Worm (Caenorhabditis elegans) whole organism, L1 larva: Measurements from ENCODE around the gene T19H12.3.

Source experiments
- C34B4.2 ChIP-seq: sonication (generic microtip); optimal IDR thresholded peaks from 2 replicates; lab custom pipeline; 2017; ENCODE audit warnings: mild to moderate bottlenecking, missing genetic modification characterization, missing compliant biosample characterization
- F16B12.6 ChIP-seq: fragments of 150-350 bp; optimal IDR thresholded peaks from 2 replicates; lab custom pipeline; 2014; ENCODE audit warnings: missing biosample characterization, missing genetic modification characterization
- Y116A8C.19 ChIP-seq: sonication (generic microtip); optimal IDR thresholded peaks from 2 replicates; lab custom pipeline; 2016; ENCODE audit warnings: missing compliant biosample characterization, missing genetic modification characterization, borderline replicate concordance
- aha-1 ChIP-seq: fragments of 150-350 bp; optimal IDR thresholded peaks from 2 replicates; lab custom pipeline; 2014; ENCODE audit warnings: missing biosample characterization, missing genetic modification characterization
- blmp-1 ChIP-seq: fragments of 150-350 bp; optimal IDR thresholded peaks from 2 replicates; lab custom pipeline; 2014; ENCODE audit warnings: missing biosample characterization, missing genetic modification characterization
- ceh-63 ChIP-seq: fragments of 200-800 bp; sonication (Bioruptor generic); optimal IDR thresholded peaks from 2 replicates; lab custom pipeline; 2018; ENCODE audit warnings: mild to moderate bottlenecking, missing genetic modification characterization, missing compliant biosample characterization
- ceh-8 ChIP-seq: fragments of 200-800 bp; sonication (Bioruptor generic); optimal IDR thresholded peaks from 2 replicates; lab custom pipeline; 2018; ENCODE audit warnings: mild to moderate bottlenecking, missing genetic modification characterization, moderate library complexity, missing compliant biosample characterization
- ceh-88 ChIP-seq: fragments of 200-800 bp; sonication (Bioruptor generic); IDR thresholded peaks from 2 replicates; pipeline ENCODE4 v1.3.6; 2022; ENCODE audit warnings: missing genetic modification characterization, missing compliant biosample characterization
- efl-3 ChIP-seq: fragments of 200-800 bp; sonication (Bioruptor generic); optimal IDR thresholded peaks from 2 replicates; lab custom pipeline; 2018; ENCODE audit warnings: mild to moderate bottlenecking, missing genetic modification characterization, missing compliant biosample characterization
- egl-27 ChIP-seq, 2 experiments: fragments of 150-350 bp in 1 of 2; sonication (generic microtip); optimal IDR thresholded peaks; 3 replicates each; lab custom pipeline; 2017 to 2018; ENCODE audit warnings: missing biosample characterization in 2 of 2, missing genetic modification characterization in 2 of 2, missing genetic modification reagents in 2 of 2
- elt-2 ChIP-seq: sonication (generic microtip); optimal IDR thresholded peaks from 2 replicates; lab custom pipeline; 2016; ENCODE audit warnings: missing genetic modification characterization, mild to moderate bottlenecking, inconsistent platforms, missing compliant biosample characterization, missing genetic modification reagents
- elt-3 ChIP-seq, 6 experiments: fragments of 150-350 bp in 1 of 6; sonication (generic microtip); optimal IDR thresholded peaks; 2 replicates each; lab custom pipeline; 2017 to 2018; ENCODE audit warnings: missing biosample characterization in 6 of 6, missing genetic modification characterization in 6 of 6, inconsistent platforms in 1 of 6
- ets-5 ChIP-seq: fragments of 200-800 bp; sonication (Bioruptor generic); IDR thresholded peaks from 2 replicates; pipeline ENCODE4 v1.3.6; 2022; ENCODE audit warnings: missing genetic modification characterization, missing compliant biosample characterization
- fkh-10 ChIP-seq: sonication (generic microtip); optimal IDR thresholded peaks from 2 replicates; lab custom pipeline; 2017; ENCODE audit warnings: missing biosample characterization, missing genetic modification reagents, missing genetic modification characterization
- fkh-4 ChIP-seq: sonication (generic microtip); optimal IDR thresholded peaks from 2 replicates; lab custom pipeline; 2016; ENCODE audit warnings: missing compliant biosample characterization, missing genetic modification characterization, borderline replicate concordance
- fos-1 ChIP-seq: fragments of 150-350 bp; optimal IDR thresholded peaks from 2 replicates; lab custom pipeline; 2014; ENCODE audit warnings: missing biosample characterization, missing genetic modification characterization
- grh-1 ChIP-seq: fragments of 200-800 bp; sonication (Bioruptor generic); IDR thresholded peaks from 2 replicates; pipeline ENCODE4 v1.3.6; 2022; ENCODE audit warnings: missing genetic modification reagents, missing genetic modification characterization, missing compliant biosample characterization
- hlh-4 ChIP-seq: sonication (generic microtip); optimal IDR thresholded peaks from 2 replicates; lab custom pipeline; 2016; ENCODE audit warnings: mild to moderate bottlenecking, missing genetic modification characterization, missing compliant biosample characterization
- irx-1 ChIP-seq: sonication (generic microtip); optimal IDR thresholded peaks from 2 replicates; lab custom pipeline; 2016; ENCODE audit warnings: missing genetic modification characterization, missing compliant biosample characterization
- lin-14 ChIP-seq: fragments of 200-800 bp; sonication (Bioruptor generic); optimal IDR thresholded peaks from 2 replicates; lab custom pipeline; 2018; ENCODE audit warnings: mild to moderate bottlenecking, missing genetic modification characterization, moderate library complexity, missing compliant biosample characterization
- mab-9 ChIP-seq: fragments of 200-800 bp; sonication (Bioruptor generic); IDR thresholded peaks from 2 replicates; pipeline ENCODE4 v1.3.6; 2022; ENCODE audit warnings: missing genetic modification reagents, missing genetic modification characterization, missing compliant biosample characterization
- mep-1 ChIP-seq: fragments of 150-350 bp; optimal IDR thresholded peaks from 2 replicates; lab custom pipeline; 2014; ENCODE audit warnings: missing biosample characterization, missing genetic modification characterization
- nhr-11 ChIP-seq: fragments of 150-350 bp; optimal IDR thresholded peaks from 2 replicates; lab custom pipeline; 2014; ENCODE audit warnings: missing biosample characterization, missing genetic modification characterization
- nhr-12 ChIP-seq: sonication (generic microtip); optimal IDR thresholded peaks from 2 replicates; lab custom pipeline; 2017; ENCODE audit warnings: missing biosample characterization, missing genetic modification characterization
- nhr-20 ChIP-seq: sonication (generic microtip); optimal IDR thresholded peaks from 2 replicates; lab custom pipeline; 2016; ENCODE audit warnings: mild to moderate bottlenecking, missing genetic modification characterization, missing compliant biosample characterization
- nhr-237 ChIP-seq: fragments of 150-350 bp; optimal IDR thresholded peaks from 2 replicates; lab custom pipeline; 2014; ENCODE audit warnings: missing biosample characterization, missing genetic modification characterization
- nhr-47 ChIP-seq: sonication (generic microtip); optimal IDR thresholded peaks from 2 replicates; lab custom pipeline; 2016; ENCODE audit warnings: mild to moderate bottlenecking, missing genetic modification characterization, moderate library complexity, missing compliant biosample characterization
- nhr-77 ChIP-seq: fragments of 150-350 bp; optimal IDR thresholded peaks from 2 replicates; lab custom pipeline; 2014; ENCODE audit warnings: missing biosample characterization, missing genetic modification characterization
- nhr-85 ChIP-seq: sonication (generic microtip); peaks from one replicate; lab custom pipeline; 2016; ENCODE audit warnings: missing genetic modification characterization, inconsistent platforms, missing compliant biosample characterization
- pag-3 ChIP-seq: sonication (generic microtip); optimal IDR thresholded peaks from 2 replicates; lab custom pipeline; 2017; ENCODE audit warnings: missing genetic modification characterization, mild to moderate bottlenecking, missing compliant biosample characterization, antibody characterized with exemption, borderline replicate concordance; ENCODE audit not compliant: insufficient read depth
- pax-3 ChIP-seq: fragments of 200-800 bp; sonication (Bioruptor generic); optimal IDR thresholded peaks from 2 replicates; lab custom pipeline; 2018; ENCODE audit warnings: mild to moderate bottlenecking, missing genetic modification characterization, moderate library complexity, missing compliant biosample characterization
- pqm-1 ChIP-seq: sonication (generic microtip); optimal IDR thresholded peaks from 3 replicates; lab custom pipeline; 2017; ENCODE audit warnings: missing biosample characterization, missing genetic modification characterization
- rnt-1 ChIP-seq: sonication (generic microtip); optimal IDR thresholded peaks from 2 replicates; lab custom pipeline; 2016; ENCODE audit warnings: mild to moderate bottlenecking, missing genetic modification characterization, moderate library complexity, missing compliant biosample characterization
- skn-1 ChIP-seq: fragments of 150-350 bp; optimal IDR thresholded peaks from 2 replicates; lab custom pipeline; 2014; ENCODE audit warnings: missing biosample characterization, missing genetic modification characterization
- snpc-4 ChIP-seq: fragments of 150-350 bp; optimal IDR thresholded peaks from 2 replicates; lab custom pipeline; 2014; ENCODE audit warnings: missing biosample characterization, missing genetic modification characterization
- sptf-1 ChIP-seq: fragments of 150-350 bp; optimal IDR thresholded peaks from 2 replicates; lab custom pipeline; 2014; ENCODE audit warnings: missing biosample characterization, missing genetic modification characterization
- sup-37 ChIP-seq: fragments of 200-800 bp; sonication (Bioruptor generic); optimal IDR thresholded peaks from 2 replicates; lab custom pipeline; 2018; ENCODE audit warnings: mild to moderate bottlenecking, missing genetic modification characterization, missing compliant biosample characterization
- tlp-1 ChIP-seq: fragments of 150-350 bp; optimal IDR thresholded peaks from 2 replicates; lab custom pipeline; 2014; ENCODE audit warnings: missing biosample characterization, missing genetic modification characterization
- unc-130 ChIP-seq: fragments of 150-350 bp; optimal IDR thresholded peaks from 2 replicates; lab custom pipeline; 2017; ENCODE audit warnings: missing biosample characterization, missing genetic modification characterization, inconsistent platforms
- unc-62 ChIP-seq: fragments of 150-350 bp; optimal IDR thresholded peaks from 2 replicates; lab custom pipeline; 2014; ENCODE audit warnings: missing biosample characterization, missing genetic modification reagents, missing genetic modification characterization
- unc-86 ChIP-seq: sonication (generic microtip); optimal IDR thresholded peaks from 2 replicates; lab custom pipeline; 2016; ENCODE audit warnings: missing genetic modification characterization, missing compliant biosample characterization
- xbp-1 ChIP-seq: sonication (generic microtip); optimal IDR thresholded peaks from 2 replicates; lab custom pipeline; 2016; ENCODE audit warnings: missing genetic modification characterization, missing compliant biosample characterization
- zip-4 ChIP-seq: fragments of 200-800 bp; sonication (Bioruptor generic); optimal IDR thresholded peaks from 2 replicates; lab custom pipeline; 2018; ENCODE audit warnings: mild to moderate bottlenecking, missing genetic modification characterization, moderate library complexity, missing compliant biosample characterization

T19H12.3 gene

DNA sequence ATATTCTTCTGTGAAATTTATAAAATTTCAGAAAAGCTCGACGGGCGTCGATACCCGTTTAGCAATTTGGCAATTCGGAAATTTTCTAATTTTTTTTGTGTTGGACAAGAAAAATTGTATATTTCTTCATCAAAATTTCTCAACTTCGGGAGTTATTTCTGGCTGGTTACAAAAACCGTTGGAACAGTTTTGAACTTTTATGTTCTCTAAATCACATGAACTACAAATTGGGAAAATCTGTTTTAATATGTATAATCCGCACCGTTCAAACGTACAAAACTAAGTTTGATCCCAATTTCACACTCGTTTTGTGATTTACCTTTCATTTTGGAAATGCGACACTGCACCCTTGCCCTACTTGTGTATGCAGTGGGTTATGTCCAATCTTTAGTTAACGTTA, at the start of gene T19H12.3:
T19H12.3 (plus strand) TSS at position 301 of the 400 bp plus-strand sequence.
- TF ChIP-seq zip-4 (GFP tag; lab: Kevin White, UChicago) (no peak), unc-86 (tag; lab: Kevin White, UChicago) (no peak), nhr-237 (tag; lab: Kevin White, UChicago) (no peak), pax-3 (tag; lab: Kevin White, UChicago) (no peak), skn-1 (no peak), unc-130 (tag; lab: Kevin White, UChicago) (no peak)
- TF ChIP-seq, all 84 proteins: peak for 0

ce11 chrV:4839913-4840312, 45.6 kb upstream of the T19H12.3 start, which contains the start of gene nas-9:
Gene nas-9 (minus strand): TSS chrV:4840013.
- TF ChIP-seq nhr-85 (tag; lab: Kevin White, UChicago) (peak; percentile 55), elt-2 (tag; lab: Kevin White, UChicago) (no peak), fkh-10 (GFP tag; lab: Kevin White, UChicago) (no peak), elt-3 (tag; optimal IDR thresholded peaks at IDR 0.05; lab: Kevin White, UChicago) (peak in 1 of 6 experiments; percentile 29)

DNA sequence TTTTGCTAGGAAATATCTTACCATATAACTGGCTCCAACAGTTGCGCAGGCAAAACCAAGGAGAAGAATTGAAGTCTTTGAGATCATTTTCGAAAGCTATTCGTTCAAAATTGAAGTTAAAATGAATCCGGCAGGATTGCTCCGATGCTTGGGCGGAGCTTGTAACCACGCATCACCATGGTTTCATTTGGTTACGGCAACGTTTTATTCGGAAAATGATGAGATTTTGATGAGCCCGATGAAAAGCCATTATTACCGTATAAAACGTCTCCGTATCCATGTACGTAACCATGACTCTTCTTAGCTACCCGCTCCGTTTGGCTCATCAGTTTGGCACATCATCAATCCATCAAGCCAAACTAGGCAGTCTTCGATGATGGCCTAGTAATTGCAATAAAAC, 44.3 kb upstream of the T19H12.3 start, which contains the start of gene cwp-1:
cwp-1 (minus strand) TSS at position 101 of the 400 bp plus-strand sequence.
- TF ChIP-seq unc-62 (no peak), egl-27 (tag; optimal IDR thresholded peaks at IDR 0.05; lab: Kevin White, UChicago) (no peak), ceh-88 (GFP tag; lab: Robert Waterston, UW) (no peak), elt-2 (tag; lab: Kevin White, UChicago) (no peak)

DNA sequence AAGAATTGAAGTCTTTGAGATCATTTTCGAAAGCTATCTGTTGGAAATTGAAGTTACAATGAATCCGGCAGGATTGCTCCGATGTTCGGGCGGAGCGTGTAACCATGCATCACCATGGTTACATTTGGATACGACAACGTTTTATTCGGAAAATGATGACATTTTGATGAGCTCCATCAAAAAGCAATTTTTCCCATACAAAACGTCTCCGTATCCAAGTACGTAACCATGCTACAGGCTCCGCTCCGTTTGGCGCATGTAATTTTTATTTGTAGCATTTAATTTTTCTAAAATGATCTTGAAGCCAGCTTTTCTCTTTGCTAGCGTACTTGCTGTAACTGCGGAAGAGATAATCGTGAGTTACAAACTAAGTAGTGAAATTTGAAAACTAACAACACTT, 42.9 kb upstream of the T19H12.3 start, which contains the start of the genes cwp-2 and cwp-3:
cwp-2 (minus strand) TSS at position 101 of the 400 bp plus-strand sequence.
cwp-3 (plus strand) TSS at position 293 of the 400 bp plus-strand sequence.
- TF ChIP-seq blmp-1 (tag; lab: Kevin White, UChicago) (no peak), pqm-1 (tag; lab: Kevin White, UChicago) (no peak)

- TF ChIP-seq ceh-63 (GFP tag; lab: Kevin White, UChicago) (no peak), aha-1 (tag; lab: Kevin White, UChicago) (no peak), efl-3 (GFP tag; lab: Kevin White, UChicago) (no peak), skn-1 (peak; percentile 79), unc-62 (no peak), grh-1 (no peak), F16B12.6 (tag; lab: Kevin White, UChicago) (peak; percentile 12), fkh-10 (GFP tag; lab: Kevin White, UChicago) (no peak), ceh-8 (GFP tag; lab: Kevin White, UChicago) (no peak), lin-14 (GFP tag; lab: Kevin White, UChicago) (peak; percentile 89), fkh-4 (no peak), ets-5 (GFP tag; lab: Robert Waterston, UW) (no peak), C34B4.2 (tag; lab: Kevin White, UChicago) (no peak), sup-37 (GFP tag; lab: Kevin White, UChicago) (no peak), nhr-47 (tag; lab: Kevin White, UChicago) (peak; percentile 50), mab-9 (GFP tag; lab: Robert Waterston, UW) (no peak), unc-86 (tag; lab: Kevin White, UChicago) (peak; percentile 15), nhr-11 (peak; percentile 43), nhr-20 (peak; percentile 70), sptf-1 (tag; lab: Kevin White, UChicago) (no peak), nhr-85 (tag; lab: Kevin White, UChicago) (peak; percentile 16), elt-2 (tag; lab: Kevin White, UChicago) (no peak), pag-3 (tag; lab: Kevin White, UChicago) (no peak), fos-1 (tag; lab: Kevin White, UChicago) (no peak), snpc-4 (tag; lab: Kevin White, UChicago) (peak; percentile 20), hlh-4 (no peak), nhr-12 (no peak), xbp-1 (tag; lab: Kevin White, UChicago) (peak; percentile 14), nhr-77 (tag; lab: Kevin White, UChicago) (no peak), irx-1 (tag; lab: Kevin White, UChicago) (no peak), mep-1 (tag; lab: Kevin White, UChicago) (peak; percentile 70), tlp-1 (tag; lab: Kevin White, UChicago) (no peak), Y116A8C.19 (tag; lab: Kevin White, UChicago) (no peak), rnt-1 (peak; percentile 53), blmp-1 (tag; lab: Kevin White, UChicago) (no peak), ceh-88 (GFP tag; lab: Robert Waterston, UW) (no peak)
Observed at ce11 chrV:4844591-4844990, 40.9 kb upstream of the T19H12.3 start, which contains the start of gene abhd-5.2. Gene abhd-5.2 (plus strand): TSS chrV:4844685.
